Worm (Caenorhabditis elegans) whole organism, late embryonic: ENCODE measurements around the gene rgef-1.

Source experiments
- K09A11.1 ChIP-seq: sonication (generic microtip); optimal IDR thresholded peaks from 2 replicates; lab custom pipeline; 2017; ENCODE audit warnings: antibody characterized with exemption, mild to moderate bottlenecking, missing genetic modification characterization, missing compliant biosample characterization; ENCODE audit not compliant: insufficient read depth
- ama-1 ChIP-seq: fragments of 150-350 bp; optimal IDR thresholded peaks from 2 replicates; lab custom pipeline; 2014
- ceh-18 ChIP-seq: sonication (generic microtip); optimal IDR thresholded peaks from 2 replicates; lab custom pipeline; 2016; ENCODE audit warnings: missing genetic modification characterization, missing compliant biosample characterization
- ceh-34 ChIP-seq: sonication (generic microtip); optimal IDR thresholded peaks from 2 replicates; lab custom pipeline; 2016; ENCODE audit warnings: mild to moderate bottlenecking, missing genetic modification characterization, missing compliant biosample characterization
- elt-2 ChIP-seq: sonication (generic microtip); optimal IDR thresholded peaks from 2 replicates; lab custom pipeline; 2016; ENCODE audit warnings: missing genetic modification reagents, missing genetic modification characterization, missing compliant biosample characterization
- fkh-6 ChIP-seq: sonication (generic microtip); optimal IDR thresholded peaks from 2 replicates; lab custom pipeline; 2016; ENCODE audit warnings: missing genetic modification characterization, missing compliant biosample characterization
- pha-4 ChIP-seq: fragments of 150-350 bp; optimal IDR thresholded peaks from 2 replicates; lab custom pipeline; 2018; ENCODE audit warnings: missing biosample characterization, missing genetic modification reagents, missing genetic modification characterization
- ttx-3 ChIP-seq: sonication (generic microtip); optimal IDR thresholded peaks from 2 replicates; lab custom pipeline; 2016; ENCODE audit warnings: missing genetic modification reagents, missing genetic modification characterization, missing compliant biosample characterization

- TF ChIP-seq fkh-6 (tag; lab: Kevin White, UChicago) (no peak), ama-1 (lab: Kevin White, UChicago) (no peak), ceh-34 (tag; lab: Kevin White, UChicago) (no peak), K09A11.1 (tag; lab: Kevin White, UChicago) (no peak), ttx-3 (tag; lab: Kevin White, UChicago) (no peak), ceh-18 (tag; lab: Kevin White, UChicago) (no peak), elt-2 (no peak), pha-4 (no peak)
These were observed 28.8 kb upstream of the rgef-1 start, which contains the start of gene K09G1.2 for ce11 chrV:9590317-9590716.
